Worm (Caenorhabditis elegans) whole organism, late embryonic: Measurements from ENCODE around the gene F59A7.7.

Source experiments
- F13H6.1 ChIP-seq: sonication (generic microtip); optimal IDR thresholded peaks from 2 replicates; lab custom pipeline; 2016; ENCODE audit warnings: missing genetic modification characterization, missing compliant biosample characterization
- K02D7.2 ChIP-seq: sonication (generic microtip); optimal IDR thresholded peaks from 2 replicates; lab custom pipeline; 2017; ENCODE audit warnings: mild to moderate bottlenecking, missing genetic modification characterization, missing compliant biosample characterization
- ceh-48 ChIP-seq: sonication (generic microtip); optimal IDR thresholded peaks from 2 replicates; lab custom pipeline; 2016; ENCODE audit warnings: missing genetic modification characterization, inconsistent platforms, missing compliant biosample characterization
- che-1 ChIP-seq: sonication (generic microtip); optimal IDR thresholded peaks from 2 replicates; lab custom pipeline; 2016; ENCODE audit warnings: mild to moderate bottlenecking, missing genetic modification characterization, missing compliant biosample characterization
- ets-4 ChIP-seq: sonication (generic microtip); optimal IDR thresholded peaks from 2 replicates; lab custom pipeline; 2016; ENCODE audit warnings: missing genetic modification characterization, missing compliant biosample characterization
- fkh-10 ChIP-seq: fragments of 150-350 bp; optimal IDR thresholded peaks from 2 replicates; lab custom pipeline; 2014; ENCODE audit warnings: missing biosample characterization, missing genetic modification reagents, missing genetic modification characterization
- gmeb-2 ChIP-seq: sonication (generic microtip); optimal IDR thresholded peaks from 2 replicates; lab custom pipeline; 2016; ENCODE audit warnings: missing genetic modification characterization, inconsistent platforms, missing compliant biosample characterization
- hlh-6 ChIP-seq: sonication (generic microtip); optimal IDR thresholded peaks from 2 replicates; lab custom pipeline; 2016; ENCODE audit warnings: missing genotype, missing genetic modification characterization, missing compliant biosample characterization
- npax-4 ChIP-seq: sonication (generic microtip); optimal IDR thresholded peaks from 2 replicates; lab custom pipeline; 2016; ENCODE audit warnings: missing genetic modification characterization, missing compliant biosample characterization
- pat-9 ChIP-seq: fragments of 200-800 bp; sonication (Bioruptor generic); optimal IDR thresholded peaks from 2 replicates; lab custom pipeline; 2018; ENCODE audit warnings: mild to moderate bottlenecking, missing genetic modification characterization, moderate library complexity, missing compliant biosample characterization
- pha-4 ChIP-seq: fragments of 150-350 bp; optimal IDR thresholded peaks from 2 replicates; lab custom pipeline; 2018; ENCODE audit warnings: missing biosample characterization, missing genetic modification reagents, missing genetic modification characterization
- syd-9 ChIP-seq: sonication (generic microtip); optimal IDR thresholded peaks from 2 replicates; lab custom pipeline; 2016; ENCODE audit warnings: mild to moderate bottlenecking, missing genetic modification characterization, moderate library complexity, missing compliant biosample characterization
- tbx-2 ChIP-seq: sonication (generic microtip); optimal IDR thresholded peaks from 2 replicates; lab custom pipeline; 2016; ENCODE audit warnings: missing genetic modification characterization, missing compliant biosample characterization

DNA sequence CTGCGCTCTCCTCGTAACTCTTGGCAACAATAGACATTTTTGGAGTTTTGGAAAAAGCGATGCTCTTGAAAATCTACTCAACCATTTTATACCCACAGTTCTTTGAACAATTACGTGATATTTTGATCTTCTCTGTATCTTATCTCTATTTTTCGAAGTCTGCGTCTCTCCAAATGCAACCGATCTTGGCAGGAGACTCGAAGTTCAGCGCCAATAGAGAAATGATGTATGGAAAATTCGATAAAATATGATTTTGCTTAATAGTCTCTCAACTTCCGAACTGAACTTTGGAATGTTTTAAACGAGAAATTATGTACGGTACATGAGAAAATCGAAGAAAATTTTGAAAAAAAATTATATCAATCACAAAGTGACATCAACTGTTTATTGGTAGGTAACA, 38.3 kb downstream of the F59A7.7 start, which contains the start of gene comt-4:
- no peak for TF ChIP-seq gmeb-2 (tag; lab: Kevin White, UChicago)
- TF ChIP-seq syd-9 (tag; lab: Kevin White, UChicago), result no peak
- TF ChIP-seq F13H6.1 (tag; lab: Kevin White, UChicago), result no peak
- no peak for TF ChIP-seq npax-4 (tag; lab: Kevin White, UChicago)
- no peak for TF ChIP-seq pat-9 (tag; lab: Kevin White, UChicago)
- no peak for TF ChIP-seq hlh-6 (tag; lab: Kevin White, UChicago)
- TF ChIP-seq fkh-10 (GFP tag; lab: Kevin White, UChicago), result no peak
- TF ChIP-seq tbx-2, result no peak
- TF ChIP-seq pha-4 (tag; lab: Kevin White, UChicago), result no peak
- TF ChIP-seq ets-4 (tag; lab: Kevin White, UChicago), result no peak
- TF ChIP-seq ceh-48 (tag; lab: Kevin White, UChicago), result no peak
- no peak for TF ChIP-seq che-1 (tag; lab: Kevin White, UChicago)
- TF ChIP-seq K02D7.2 (tag; lab: Kevin White, UChicago), result no peak
